Fruit fly (Drosophila melanogaster) whole organism, embryonic: ENCODE data around the gene Doc2.

ENCODE experiments used
- Asciz ChIP-seq: fragments of 200-800 bp; sonication (Bioruptor generic); optimal IDR thresholded peaks from 2 replicates; lab custom pipeline; 2017; ENCODE audit warnings: missing biosample characterization, mild to moderate bottlenecking, missing genetic modification characterization, missing genetic modification reagents
- Bgb ChIP-seq: fragments of 200-800 bp; sonication (Bioruptor generic); IDR thresholded peaks from 2 replicates; pipeline ENCODE4 v1.3.6; 2022; ENCODE audit warnings: missing biosample characterization, missing genetic modification characterization; ENCODE audit not compliant: partially characterized antibody
- CG11560 ChIP-seq: fragments of 200-800 bp; sonication (Bioruptor generic); IDR thresholded peaks from 3 replicates; pipeline ENCODE4 v1.3.6; 2022; ENCODE audit warnings: missing biosample characterization, missing genetic modification characterization
- CG12071 ChIP-seq: fragments of 200-800 bp; sonication (Bioruptor generic); optimal IDR thresholded peaks from 3 replicates; lab custom pipeline; 2018; ENCODE audit warnings: missing biosample characterization, mild to moderate bottlenecking, missing genetic modification characterization
- CG12942 ChIP-seq: fragments of 200-800 bp; sonication (Bioruptor generic); optimal IDR thresholded peaks from 3 replicates; lab custom pipeline; 2016; ENCODE audit warnings: missing biosample characterization, missing genetic modification characterization
- CG13287 ChIP-seq: fragments of 200-800 bp; sonication (Bioruptor generic); IDR thresholded peaks from 2 replicates; pipeline ENCODE4 v1.3.6; 2022; ENCODE audit warnings: missing biosample characterization, missing genetic modification characterization; ENCODE audit not compliant: partially characterized antibody
- CG14050 ChIP-seq: fragments of 200-800 bp; sonication (Bioruptor generic); IDR thresholded peaks from 3 replicates; pipeline ENCODE4 v1.3.6; 2022; ENCODE audit warnings: missing biosample characterization, missing genetic modification characterization
- CG16863 ChIP-seq: fragments of 200-800 bp; sonication (Bioruptor generic); optimal IDR thresholded peaks from 3 replicates; lab custom pipeline; 2016; ENCODE audit warnings: missing biosample characterization, missing genetic modification characterization
- CG17328 ChIP-seq: fragments of 200-800 bp; sonication (Bioruptor generic); IDR thresholded peaks from 2 replicates; pipeline ENCODE4 v1.3.6; 2022; ENCODE audit warnings: missing biosample characterization, missing genetic modification characterization
- CG17361 ChIP-seq: fragments of 200-800 bp; sonication (Bioruptor generic); IDR thresholded peaks from 3 replicates; pipeline ENCODE4 v1.3.6; 2022; ENCODE audit warnings: missing biosample characterization, missing genetic modification characterization
- CG17802 ChIP-seq: fragments of 200-800 bp; sonication (Bioruptor generic); optimal IDR thresholded peaks from 2 replicates; lab custom pipeline; 2018; ENCODE audit warnings: missing biosample characterization, mild to moderate bottlenecking, missing genetic modification characterization, moderate library complexity
- CG17829 ChIP-seq: fragments of 200-800 bp; optimal IDR thresholded peaks from 2 replicates; lab custom pipeline; 2019; ENCODE audit warnings: missing biosample characterization, mild to moderate bottlenecking, missing genetic modification characterization, moderate library complexity
- CG18476 ChIP-seq: fragments of 200-800 bp; sonication (Bioruptor generic); optimal IDR thresholded peaks from 2 replicates; lab custom pipeline; 2016; ENCODE audit warnings: missing biosample characterization, mild to moderate bottlenecking, missing genetic modification characterization
- CG30431 ChIP-seq: fragments of 200-800 bp; sonication (Bioruptor generic); optimal IDR thresholded peaks from 2 replicates; lab custom pipeline; 2017; ENCODE audit warnings: missing biosample characterization, missing genetic modification characterization
- CG31365 ChIP-seq: fragments of 200-800 bp; sonication (Bioruptor generic); optimal IDR thresholded peaks from 2 replicates; lab custom pipeline; 2018; ENCODE audit warnings: missing biosample characterization, mild to moderate bottlenecking, missing genetic modification characterization
- CG3163 ChIP-seq: fragments of 200-800 bp; sonication (Bioruptor generic); optimal IDR thresholded peaks from 3 replicates; lab custom pipeline; 2016; ENCODE audit warnings: missing biosample characterization, missing genetic modification characterization
- CG3407 ChIP-seq: fragments of 200-800 bp; sonication (Bioruptor generic); optimal IDR thresholded peaks from 2 replicates; lab custom pipeline; 2018; ENCODE audit warnings: missing biosample characterization, mild to moderate bottlenecking, missing genetic modification characterization
- CG4707 ChIP-seq: fragments of 200-800 bp; sonication (Bioruptor generic); optimal IDR thresholded peaks from 2 replicates; lab custom pipeline; 2018; ENCODE audit warnings: missing biosample characterization, mild to moderate bottlenecking, missing genetic modification characterization, moderate library complexity
- CG5953 ChIP-seq: fragments of 200-800 bp; sonication (Bioruptor generic); IDR thresholded peaks from 2 replicates; pipeline ENCODE4 v1.3.6; 2022; ENCODE audit warnings: missing biosample characterization, missing genetic modification characterization
- CG8478 ChIP-seq: fragments of >200 bp; optimal IDR thresholded peaks from 2 replicates; lab custom pipeline; 2018
- CHES-1-like ChIP-seq: fragments of 200-800 bp; sonication (Bioruptor generic); optimal IDR thresholded peaks from 2 replicates; lab custom pipeline; 2016; ENCODE audit warnings: missing biosample characterization, missing genetic modification characterization
- Dip2 ChIP-seq: fragments of 200-800 bp; sonication (Bioruptor generic); IDR thresholded peaks from 2 replicates; pipeline ENCODE4 v1.3.6; 2022; ENCODE audit warnings: missing biosample characterization, missing genetic modification characterization
- ERR ChIP-seq: fragments of 200-800 bp; sonication (Bioruptor generic); optimal IDR thresholded peaks from 2 replicates; lab custom pipeline; 2016; ENCODE audit warnings: missing biosample characterization, missing genetic modification characterization
- Nf-YA ChIP-seq: fragments of 200-800 bp; sonication (Bioruptor generic); IDR thresholded peaks from 2 replicates; pipeline ENCODE4 v1.3.6; 2022; ENCODE audit warnings: missing biosample characterization, missing genetic modification characterization
- Poxn ChIP-seq: fragments of 200-800 bp; sonication (Bioruptor generic); IDR thresholded peaks from 2 replicates; pipeline ENCODE4 v1.3.6; 2022; ENCODE audit warnings: missing biosample characterization, missing genetic modification characterization
- Rfx ChIP-seq: fragments of 200-800 bp; sonication (Bioruptor generic); IDR thresholded peaks from 2 replicates; pipeline ENCODE4 v1.3.6; 2022; ENCODE audit warnings: missing biosample characterization, missing genetic modification characterization
- Sox102F ChIP-seq: fragments of 200-800 bp; sonication (Bioruptor generic); optimal IDR thresholded peaks from 2 replicates; lab custom pipeline; 2018; ENCODE audit warnings: missing biosample characterization, mild to moderate bottlenecking, missing genetic modification characterization, moderate library complexity
- Ssrp ChIP-seq: fragments of 200-800 bp; sonication (Bioruptor generic); optimal IDR thresholded peaks from 2 replicates; lab custom pipeline; 2018; ENCODE audit warnings: missing biosample characterization, mild to moderate bottlenecking, missing genetic modification characterization, moderate library complexity
- ato ChIP-seq: fragments of 200-800 bp; sonication (Bioruptor generic); IDR thresholded peaks from 2 replicates; pipeline ENCODE4 v1.3.6; 2022; ENCODE audit warnings: missing biosample characterization, missing genetic modification characterization; ENCODE audit not compliant: partially characterized antibody
- cato ChIP-seq: fragments of 200-800 bp; sonication (Bioruptor generic); optimal IDR thresholded peaks from 2 replicates; lab custom pipeline; 2016; ENCODE audit warnings: missing biosample characterization, missing genetic modification characterization, borderline replicate concordance
- cg ChIP-seq: fragments of 200-800 bp; sonication (Bioruptor generic); optimal IDR thresholded peaks from 3 replicates; lab custom pipeline; 2019; ENCODE audit warnings: missing biosample characterization, mild to moderate bottlenecking, missing genetic modification characterization, moderate library complexity
- ci ChIP-seq: fragments of 200-800 bp; sonication (Bioruptor generic); IDR thresholded peaks from 3 replicates; pipeline ENCODE4 v1.3.6; 2022; ENCODE audit warnings: missing biosample characterization, missing genetic modification characterization
- da ChIP-seq: fragments of 200-800 bp; sonication (Bioruptor generic); optimal IDR thresholded peaks from 2 replicates; lab custom pipeline; 2016; ENCODE audit warnings: missing biosample characterization, missing genetic modification characterization
- danr ChIP-seq: fragments of 200-800 bp; sonication (Bioruptor generic); IDR thresholded peaks from 2 replicates; pipeline ENCODE4 v1.3.6; 2022; ENCODE audit warnings: missing biosample characterization, missing genetic modification characterization
- fu2 ChIP-seq: fragments of 200-800 bp; sonication (Bioruptor generic); optimal IDR thresholded peaks from 2 replicates; lab custom pipeline; 2016; ENCODE audit warnings: missing biosample characterization, missing genetic modification characterization
- gcm ChIP-seq: fragments of 200-800 bp; sonication (Bioruptor generic); optimal IDR thresholded peaks from 2 replicates; lab custom pipeline; 2019; ENCODE audit warnings: missing biosample characterization, mild to moderate bottlenecking, missing genetic modification characterization, moderate library complexity
- gt ChIP-seq: fragments of 200-800 bp; sonication (Bioruptor generic); IDR thresholded peaks from 2 replicates; pipeline ENCODE4 v1.3.6; 2022; ENCODE audit warnings: missing biosample characterization, missing genetic modification characterization
- ham ChIP-seq: fragments of 200-800 bp; sonication (Bioruptor generic); IDR thresholded peaks from 2 replicates; pipeline ENCODE4 v1.3.6; 2022; ENCODE audit warnings: missing biosample characterization, missing genetic modification characterization
- hkb ChIP-seq, 2 experiments: fragments of 200-800 bp in 1 of 2; fragments of >200 bp in 1 of 2; sonication (Bioruptor generic) in 1 of 2; IDR thresholded peaks in 1 of 2; optimal IDR thresholded peaks in 1 of 2; 2 replicates each; pipeline versions ENCODE4 v1.3.6 to Lab custom; 2017 to 2022; ENCODE audit warnings: missing biosample characterization in 1 of 2, missing genetic modification characterization in 1 of 2
- insv ChIP-seq, 2 experiments: fragments of 200-800 bp; sonication (Bioruptor generic); optimal IDR thresholded peaks; 3 replicates each; lab custom pipeline; 2016 to 2018; ENCODE audit warnings: missing biosample characterization in 2 of 2, missing genetic modification characterization in 2 of 2
- lmd ChIP-seq: fragments of 200-800 bp; sonication (Bioruptor generic); IDR thresholded peaks from 2 replicates; pipeline ENCODE4 v1.3.6; 2022; ENCODE audit warnings: missing biosample characterization, missing genetic modification characterization
- pfk ChIP-seq: fragments of 200-800 bp; sonication (Bioruptor generic); optimal IDR thresholded peaks from 2 replicates; lab custom pipeline; 2018; ENCODE audit warnings: missing biosample characterization, mild to moderate bottlenecking, missing genetic modification characterization, moderate library complexity
- phol ChIP-seq: fragments of 200-800 bp; sonication (Bioruptor generic); optimal IDR thresholded peaks from 3 replicates; lab custom pipeline; 2018; ENCODE audit warnings: missing biosample characterization, mild to moderate bottlenecking, missing genetic modification characterization, moderate library complexity
- psq ChIP-seq: fragments of 200-800 bp; sonication (Bioruptor generic); optimal IDR thresholded peaks from 2 replicates; lab custom pipeline; 2017; ENCODE audit warnings: missing biosample characterization, missing genetic modification characterization
- slp2 ChIP-seq: fragments of 200-800 bp; sonication (Bioruptor generic); optimal IDR thresholded peaks from 2 replicates; lab custom pipeline; 2016; ENCODE audit warnings: missing biosample characterization, missing genetic modification characterization
- sr ChIP-seq: fragments of 200-800 bp; sonication (Bioruptor generic); IDR thresholded peaks from 3 replicates; pipeline ENCODE4 v1.3.6; 2022; ENCODE audit warnings: missing biosample characterization, missing genetic modification characterization
- tap ChIP-seq: fragments of 200-800 bp; optimal IDR thresholded peaks from 3 replicates; lab custom pipeline; 2019; ENCODE audit warnings: missing biosample characterization, mild to moderate bottlenecking, missing genetic modification characterization, moderate library complexity
- tx ChIP-seq: fragments of 200-800 bp; sonication (Bioruptor generic); optimal IDR thresholded peaks from 2 replicates; lab custom pipeline; 2016; ENCODE audit warnings: missing biosample characterization, missing genetic modification characterization
- vvl ChIP-seq: fragments of 200-800 bp; sonication (Bioruptor generic); IDR thresholded peaks from 2 replicates; pipeline ENCODE4 v1.3.6; 2022; ENCODE audit warnings: missing biosample characterization, missing genetic modification characterization

Doc2 gene

DNA sequence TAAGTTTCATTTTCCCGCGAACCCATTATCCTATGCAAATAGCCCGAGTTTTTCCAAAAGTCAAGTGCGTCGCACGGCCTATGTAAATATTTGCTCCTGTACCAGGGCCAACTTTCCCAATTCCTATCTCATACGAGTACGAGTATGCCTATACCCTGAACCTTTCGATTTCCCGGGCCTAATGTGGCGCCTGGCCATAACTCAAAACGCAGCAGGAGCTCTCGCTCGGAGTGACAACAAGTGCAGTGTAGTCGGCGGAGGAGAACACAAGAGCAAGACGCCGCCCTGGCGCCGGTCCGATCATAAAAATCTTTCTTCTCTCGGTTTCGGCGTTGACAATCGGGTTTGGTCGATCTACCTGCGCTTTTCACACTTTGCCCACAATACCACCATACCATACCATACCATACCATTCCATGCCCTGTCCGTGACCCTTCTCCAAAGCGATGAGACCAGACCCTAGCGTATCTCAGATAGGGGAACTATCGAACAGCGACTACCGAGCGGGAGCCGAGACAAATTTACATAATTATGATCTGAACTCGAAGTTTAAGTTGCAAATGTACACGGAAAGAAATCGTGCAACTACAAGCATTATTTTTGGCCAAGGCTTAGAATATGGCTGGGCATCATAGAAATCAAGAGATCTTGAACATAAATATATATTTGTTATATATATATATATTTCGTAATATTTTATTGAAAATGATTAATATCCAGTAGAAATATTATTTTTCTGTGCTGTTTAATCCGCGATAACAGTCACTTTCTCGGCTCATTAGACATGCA, 23.3 kb upstream of the Doc2 start (continued):
- no peak for TF ChIP-seq ato (GFP tag; lab: Robert Waterston, UW)
- TF ChIP-seq CG5953 (GFP tag; lab: Robert Waterston, UW): no peak
- TF ChIP-seq CG11560: no peak
- TF ChIP-seq Poxn: no peak
- no peak for TF ChIP-seq Bgb (GFP tag; lab: Robert Waterston, UW)
- TF ChIP-seq cato: no peak
- TF ChIP-seq gt (GFP tag; lab: Robert Waterston, UW): no peak
- no peak for TF ChIP-seq CG14050 (GFP tag; lab: Robert Waterston, UW)
- TF ChIP-seq ham: no peak
- no peak for TF ChIP-seq Rfx (GFP tag; lab: Robert Waterston, UW)
- peak; percentile 67 for TF ChIP-seq CG17829 (tag; lab: Kevin White, UChicago)
- TF ChIP-seq tx: no peak
- TF ChIP-seq, all 482 proteins: peak for 120

DNA sequence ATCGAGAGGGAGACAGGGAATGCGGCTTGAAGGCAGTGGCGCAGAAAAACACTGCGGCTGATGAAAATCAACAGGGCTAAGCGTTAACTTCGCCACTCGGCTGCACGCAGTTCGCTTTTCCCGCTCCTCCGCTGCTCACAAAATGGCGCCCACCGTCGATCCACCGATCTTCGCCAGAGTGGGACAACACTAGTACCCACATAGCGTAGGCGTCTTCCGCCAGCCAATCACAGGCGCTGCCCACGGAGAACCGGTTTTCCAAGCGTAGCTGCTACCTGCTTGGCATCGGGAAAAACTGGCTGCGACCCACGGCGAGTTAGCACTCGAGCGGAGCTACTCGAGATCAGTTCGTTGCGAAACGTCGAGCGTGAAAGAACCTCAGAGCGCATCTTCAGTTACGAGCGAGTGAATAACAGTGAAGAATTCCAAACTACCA, 22.0 kb upstream of the Doc2 start, which contains the start of gene Doc1:
TSS of gene Doc1 (plus strand) at position 334 of the 436 bp plus-strand sequence.
- TF ChIP-seq vvl (GFP tag; lab: Robert Waterston, UW): peak; percentile 58; the same call in 1 of the 2 replicates
- no peak for TF ChIP-seq CG30431 (GFP tag; lab: Kevin White, UChicago)
- TF ChIP-seq CG12071 (GFP tag; lab: Kevin White, UChicago): no peak
- TF ChIP-seq insv (GFP tag; optimal IDR thresholded peaks at IDR 0.05; lab: Kevin White, UChicago): peak in 1 of 2 experiments; percentile 20
- TF ChIP-seq Nf-YA (GFP tag; lab: Robert Waterston, UW): peak; percentile 96
- no peak for TF ChIP-seq Sox102F (GFP tag; lab: Kevin White, UChicago)
- TF ChIP-seq Ssrp: no peak
- TF ChIP-seq CG17802 (tag; lab: Kevin White, UChicago): no peak
- TF ChIP-seq CG3407 (GFP tag; lab: Kevin White, UChicago): no peak
- no peak for TF ChIP-seq psq (GFP tag; lab: Kevin White, UChicago)
- no peak for TF ChIP-seq ERR (GFP tag; lab: Kevin White, UChicago)
- TF ChIP-seq fu2 (GFP tag; lab: Kevin White, UChicago): no peak
- no peak for TF ChIP-seq CG31365 (tag; lab: Kevin White, UChicago)
- no peak for TF ChIP-seq hkb (optimal IDR thresholded peaks at IDR 0.05; lab: Kevin White, UChicago)
- TF ChIP-seq hkb (GFP tag; IDR thresholded peaks at IDR 0.05; lab: Robert Waterston, UW): 0 out of 2 replicates have a peak, but pooled peaks have one; percentile 21
- TF ChIP-seq slp2 (GFP tag; lab: Kevin White, UChicago): no peak
- no peak for TF ChIP-seq Dip2 (GFP tag; lab: Robert Waterston, UW)
- peak; percentile 66 for TF ChIP-seq phol (tag; lab: Kevin White, UChicago)
- no peak for TF ChIP-seq CG12942 (GFP tag; lab: Kevin White, UChicago)
- TF ChIP-seq tap: no peak
- TF ChIP-seq ci (GFP tag; lab: Robert Waterston, UW): 0 out of 3 replicates have a peak, but pooled peaks have one; percentile 27
- TF ChIP-seq Asciz (GFP tag; lab: Kevin White, UChicago): no peak
- no peak for TF ChIP-seq CG17328 (GFP tag; lab: Robert Waterston, UW)
- no peak for TF ChIP-seq pfk (GFP tag; lab: Kevin White, UChicago)
- TF ChIP-seq danr (GFP tag; lab: Robert Waterston, UW): no peak
- no peak for TF ChIP-seq CG3163
- TF ChIP-seq CG8478: peak; percentile 45
- no peak for TF ChIP-seq tx
- peak; percentile 38 for TF ChIP-seq cg
- no peak for TF ChIP-seq da (GFP tag; lab: Kevin White, UChicago)
- TF ChIP-seq CG16863 (GFP tag; lab: Kevin White, UChicago): no peak
- TF ChIP-seq CG17361 (GFP tag; lab: Robert Waterston, UW): no peak
- peak; percentile 100 for TF ChIP-seq sr (GFP tag; lab: Robert Waterston, UW)
- 0 out of 2 replicates have a peak, but pooled peaks have one; percentile 11 for TF ChIP-seq CG13287
- no peak for TF ChIP-seq lmd (GFP tag; lab: Robert Waterston, UW)
- peak; percentile 61 for TF ChIP-seq gcm
- TF ChIP-seq CG18476: no peak
- no peak for TF ChIP-seq CG4707
- no peak for TF ChIP-seq CHES-1-like
